Worm (Caenorhabditis elegans) whole organism, early embryonic: Measurements from ENCODE around the gene atg-2.

Source experiments
- B0310.2 ChIP-seq: sonication (generic microtip); optimal IDR thresholded peaks from 2 replicates; lab custom pipeline; 2016; ENCODE audit warnings: mild to moderate bottlenecking, missing genetic modification characterization, missing compliant biosample characterization
- ama-1 ChIP-seq: fragments of 150-350 bp; optimal IDR thresholded peaks from 2 replicates; lab custom pipeline; 2014
- ets-7 ChIP-seq: sonication (generic microtip); optimal IDR thresholded peaks from 2 replicates; lab custom pipeline; 2016; ENCODE audit warnings: missing genotype, missing genetic modification characterization, missing compliant biosample characterization
- hmbx-1 ChIP-seq: sonication (generic microtip); optimal IDR thresholded peaks from 2 replicates; lab custom pipeline; 2016; ENCODE audit warnings: mild to moderate bottlenecking, missing genetic modification characterization, missing compliant biosample characterization
- pes-1 ChIP-seq: fragments of 200-800 bp; sonication (Bioruptor generic); IDR thresholded peaks from 2 replicates; pipeline ENCODE4 v1.3.6; 2022; ENCODE audit warnings: missing genetic modification reagents, missing genetic modification characterization, missing compliant biosample characterization
- tbx-11 ChIP-seq: fragments of 200-800 bp; sonication (Bioruptor generic); IDR thresholded peaks from 2 replicates; pipeline ENCODE4 v1.3.6; 2022; ENCODE audit warnings: missing genetic modification characterization, missing compliant biosample characterization

DNA sequence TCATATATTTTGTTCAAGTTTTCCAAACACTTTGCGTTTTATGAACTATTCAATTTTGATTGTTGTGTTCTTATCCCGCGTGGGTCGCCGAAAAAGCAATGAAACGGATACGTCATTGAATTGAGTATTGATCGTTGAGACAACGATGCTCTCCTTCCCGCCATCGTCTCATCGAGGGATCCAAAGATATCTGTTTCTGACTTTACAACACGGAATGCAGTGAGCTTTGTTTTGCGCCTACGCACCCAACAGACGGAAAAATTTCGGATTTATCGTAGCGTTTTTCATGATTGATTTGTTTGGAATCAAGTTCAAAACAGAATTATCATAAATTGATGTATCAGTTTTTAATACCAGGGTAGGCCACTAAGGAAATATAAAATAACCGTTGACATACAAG is 16.0 kb downstream of the atg-2 start:
- TF ChIP-seq pes-1 (GFP tag; lab: Robert Waterston, UW) = no peak
- TF ChIP-seq ets-7 = no peak
- TF ChIP-seq ama-1 = no peak
- TF ChIP-seq B0310.2 (tag; lab: Kevin White, UChicago) = no peak
- TF ChIP-seq tbx-11 (GFP tag; lab: Robert Waterston, UW) = no peak
- no peak for TF ChIP-seq hmbx-1
